Fruit fly (Drosophila melanogaster): ENCODE results near the gene CG11426.

Gene CG11426

dm6 chr3L:22471586-22472291, 1.4 kb downstream of the CG11426 start:
- no peak for TF ChIP-seq CG8478 (optimal IDR thresholded peaks at IDR 0.05)
- TF ChIP-seq CTCF (optimal IDR thresholded peaks at IDR 0.05): no peak

- no peak for TF ChIP-seq CG8478 (optimal IDR thresholded peaks at IDR 0.05)
These were observed 3.9 kb downstream of the CG11426 start, which contains the start of gene CG11425 for dm6 chr3L:22474081-22474845. TSS of gene CG11425 (plus strand) at chr3L:22474795.

dm6 chr3L:22483452-22483851, 13.1 kb downstream of the CG11426 start:
- TF ChIP-seq CTCF (optimal IDR thresholded peaks at IDR 0.05) (no peak), CG8478 (optimal IDR thresholded peaks at IDR 0.05) (no peak)

- no peak for TF ChIP-seq CTCF (optimal IDR thresholded peaks at IDR 0.05)
- TF ChIP-seq CG8478 (optimal IDR thresholded peaks at IDR 0.05): no peak
These were observed 27.2 kb downstream of the CG11426 start for dm6 chr3L:22497594-22497993.

- no peak for TF ChIP-seq CTCF (optimal IDR thresholded peaks at IDR 0.05)
- no peak for TF ChIP-seq CG8478 (optimal IDR thresholded peaks at IDR 0.05)
These were observed 30.9 kb downstream of the CG11426 start, which contains the start of gene CG43312 for dm6 chr3L:22501300-22501699. TSS of gene CG43312 (plus strand) at chr3L:22501600.

dm6 chr3L:22503730-22504129, 33.4 kb downstream of the CG11426 start, which contains the start of gene CG43331:
TSS of gene CG43331 (minus strand) at chr3L:22503830.
- no peak for TF ChIP-seq CG8478 (optimal IDR thresholded peaks at IDR 0.05)
- TF ChIP-seq CTCF (optimal IDR thresholded peaks at IDR 0.05): no peak

dm6 chr3L:22504323-22504722, 34.0 kb downstream of the CG11426 start, which contains the start of gene CG43330:
TSS of gene CG43330 (minus strand) at chr3L:22504423.
- no peak for TF ChIP-seq CTCF (optimal IDR thresholded peaks at IDR 0.05)
- no peak for TF ChIP-seq CG8478 (optimal IDR thresholded peaks at IDR 0.05)

dm6 chr3L:22505118-22505517, 34.8 kb downstream of the CG11426 start, which contains the start of gene CG43329:
TSS of gene CG43329 (minus strand) at chr3L:22505218.
- no peak for TF ChIP-seq CTCF (optimal IDR thresholded peaks at IDR 0.05)
- TF ChIP-seq CG8478 (optimal IDR thresholded peaks at IDR 0.05): no peak

dm6 chr3L:22520017-22520416, 49.7 kb downstream of the CG11426 start:
- TF ChIP-seq CTCF (optimal IDR thresholded peaks at IDR 0.05) (no peak), CG8478 (optimal IDR thresholded peaks at IDR 0.05) (no peak)
